Fruit fly (Drosophila melanogaster): ENCODE data around the gene Ptp61F.

Ptp61F gene

DNA sequence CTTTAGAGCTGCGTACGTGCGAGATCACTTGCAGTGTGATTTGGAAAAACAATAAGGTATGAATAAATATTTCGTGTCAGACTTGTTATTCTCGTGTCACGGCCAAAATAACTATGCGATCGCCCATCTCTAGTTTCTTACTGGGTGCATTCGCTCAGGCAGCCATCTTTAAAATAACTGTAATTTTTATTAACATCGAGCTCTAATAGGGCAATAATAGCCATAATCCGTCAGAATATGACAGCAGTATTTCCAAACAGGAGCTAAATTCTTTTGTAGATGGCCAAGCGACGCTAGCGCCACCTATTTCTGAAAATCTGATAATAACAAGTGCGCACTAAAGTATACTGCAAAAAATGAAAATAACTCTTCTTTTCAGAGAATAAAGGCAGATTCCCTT, 123.0 kb downstream of the Ptp61F start:
- TF ChIP-seq Eip75B (GFP tag; optimal IDR thresholded peaks at IDR 0.05) = no peak
- no peak for TF ChIP-seq net (GFP tag; optimal IDR thresholded peaks at IDR 0.05)
- no peak for TF ChIP-seq Ets21C (GFP tag; optimal IDR thresholded peaks at IDR 0.05)
- no peak for TF ChIP-seq ss (GFP tag; optimal IDR thresholded peaks at IDR 0.05)
- TF ChIP-seq vri (GFP tag; optimal IDR thresholded peaks at IDR 0.05) = peak; percentile 1
- no peak for TF ChIP-seq CG11294 (GFP tag; IDR thresholded peaks at IDR 0.05)
- peak in 1 of 2 experiments; percentile 28 for TF ChIP-seq salr (GFP tag; optimal IDR thresholded peaks at IDR 0.05)
- TF ChIP-seq fd85E (GFP tag; optimal IDR thresholded peaks at IDR 0.05) = no peak
- no peak for TF ChIP-seq CG10669 (GFP tag; optimal IDR thresholded peaks at IDR 0.05)
- TF ChIP-seq CG8632 (GFP tag; optimal IDR thresholded peaks at IDR 0.05) = no peak
- peak; percentile 13 for TF ChIP-seq Sox102F (GFP tag; optimal IDR thresholded peaks at IDR 0.05)
- TF ChIP-seq dac (GFP tag; optimal IDR thresholded peaks at IDR 0.05) = no peak
- TF ChIP-seq CG8319 (GFP tag; optimal IDR thresholded peaks at IDR 0.05) = no peak
- peak; percentile 77 for TF ChIP-seq svp (GFP tag)
- no peak for TF ChIP-seq CG32006 (GFP tag; optimal IDR thresholded peaks at IDR 0.05)
- TF ChIP-seq CG31627 (GFP tag; optimal IDR thresholded peaks at IDR 0.05) = peak; percentile 43
- no peak for TF ChIP-seq Sox15 (GFP tag; optimal IDR thresholded peaks at IDR 0.05)
- peak; percentile 42 for TF ChIP-seq cyc (GFP tag; optimal IDR thresholded peaks at IDR 0.05)
- TF ChIP-seq Hr38 (GFP tag; optimal IDR thresholded peaks at IDR 0.05) = no peak
- TF ChIP-seq lz (GFP tag; optimal IDR thresholded peaks at IDR 0.05) = peak; percentile 46
- TF ChIP-seq CG15336 (GFP tag; IDR thresholded peaks at IDR 0.05) = peak; percentile 19; the same call in 1 of the 2 replicates
- no peak for TF ChIP-seq CG1621 (tag; optimal IDR thresholded peaks at IDR 0.05)
- peak; percentile 49 for TF ChIP-seq Sox14 (GFP tag; optimal IDR thresholded peaks at IDR 0.05)
- peak; percentile 49 for TF ChIP-seq achi (GFP tag; optimal IDR thresholded peaks at IDR 0.05)
- TF ChIP-seq CG6792 (GFP tag; optimal IDR thresholded peaks at IDR 0.05) = no peak
- TF ChIP-seq CG34406 (GFP tag; optimal IDR thresholded peaks at IDR 0.05) = no peak
- no peak for TF ChIP-seq CG11902 (GFP tag; optimal IDR thresholded peaks at IDR 0.05)
- TF ChIP-seq Hr39 (GFP tag; optimal IDR thresholded peaks at IDR 0.05) = peak; percentile 45
- TF ChIP-seq fkh (GFP tag; optimal IDR thresholded peaks at IDR 0.05) = no peak
- no peak for TF ChIP-seq CG6163 (GFP tag; IDR thresholded peaks at IDR 0.05)
- TF ChIP-seq esn (GFP tag; optimal IDR thresholded peaks at IDR 0.05) = peak; percentile 49
- TF ChIP-seq Gug (GFP tag; IDR thresholded peaks at IDR 0.05) = no peak
- TF ChIP-seq CG6276 (GFP tag; optimal IDR thresholded peaks at IDR 0.05) = no peak
- peak; percentile 33 for TF ChIP-seq pdm3 (GFP tag; optimal IDR thresholded peaks at IDR 0.05)
- no peak for TF ChIP-seq CG8119 (GFP tag; IDR thresholded peaks at IDR 0.05)
- TF ChIP-seq eg (GFP tag; IDR thresholded peaks at IDR 0.05) = peak; percentile 18; the same call in 1 of the 3 replicates
- peak; percentile 6 for TF ChIP-seq dsx (GFP tag; optimal IDR thresholded peaks at IDR 0.05; ENCODE audit: poor library complexity, severe bottlenecking)
- TF ChIP-seq CG3919 (GFP tag; optimal IDR thresholded peaks at IDR 0.05) = peak; percentile 34
- peak; percentile 36 for TF ChIP-seq topi (GFP tag; optimal IDR thresholded peaks at IDR 0.05)
- TF ChIP-seq Lpt (GFP tag; optimal IDR thresholded peaks at IDR 0.05) = no peak
- no peak for TF ChIP-seq fd59A (GFP tag; optimal IDR thresholded peaks at IDR 0.05)
- no peak for TF ChIP-seq Hr4 (GFP tag; optimal IDR thresholded peaks at IDR 0.05)
- TF ChIP-seq Eip93F (GFP tag; optimal IDR thresholded peaks at IDR 0.05) = no peak
- no peak for TF ChIP-seq CG16779 (tag; optimal IDR thresholded peaks at IDR 0.05)
- TF ChIP-seq CG9139 (GFP tag; optimal IDR thresholded peaks at IDR 0.05) = no peak
- TF ChIP-seq Met (GFP tag; optimal IDR thresholded peaks at IDR 0.05) = peak; percentile 8
- TF ChIP-seq OdsH (GFP tag; optimal IDR thresholded peaks at IDR 0.05) = peak; percentile 24
- peak; percentile 83 for TF ChIP-seq Eip78C (GFP tag)
- TF ChIP-seq Smox (GFP tag; optimal IDR thresholded peaks at IDR 0.05) = peak; percentile 40
- no peak for TF ChIP-seq CG4318 (GFP tag; optimal IDR thresholded peaks at IDR 0.05)
- peak; percentile 21 for TF ChIP-seq acj6 (GFP tag; optimal IDR thresholded peaks at IDR 0.05)
